Worm (Caenorhabditis elegans): Measurements from ENCODE around the gene men-1.

men-1 gene

ce11 chrII:14255850-14256249 is 21.9 kb upstream of the men-1 start (continued):
- TF ChIP-seq madf-10 (tag; optimal IDR thresholded peaks at IDR 0.05) (no peak), lsl-1 (GFP tag; optimal IDR thresholded peaks at IDR 0.05) (peak; percentile 67), B0336.3 (GFP tag; IDR thresholded peaks at IDR 0.05) (0 out of 2 replicates have a peak, but pooled peaks have one; percentile 9), pbrm-1 (GFP tag; IDR thresholded peaks at IDR 0.05) (no peak), ztf-18 (tag; optimal IDR thresholded peaks at IDR 0.05) (no peak), sea-2 (GFP tag; IDR thresholded peaks at IDR 0.05) (no peak), let-607 (tag; optimal IDR thresholded peaks at IDR 0.05) (no peak), ekl-4 (GFP tag; IDR thresholded peaks at IDR 0.05) (0 out of 2 replicates have a peak, but pooled peaks have one; percentile 19), attf-5 (GFP tag; optimal IDR thresholded peaks at IDR 0.05) (no peak), athp-1 (tag; optimal IDR thresholded peaks at IDR 0.05) (peak; percentile 32)

- TF ChIP-seq pbrm-1 (GFP tag; IDR thresholded peaks at IDR 0.05): no peak
- no peak for TF ChIP-seq Y53G8AR.9 (GFP tag; conservative IDR thresholded peaks at IDR 0.05)
- TF ChIP-seq mel-28 (tag; optimal IDR thresholded peaks at IDR 0.05; ENCODE audit: borderline replicate concordance): no peak
- no peak for TF ChIP-seq F33H1.4 (GFP tag; IDR thresholded peaks at IDR 0.05)
- TF ChIP-seq nhr-80 (tag; optimal IDR thresholded peaks at IDR 0.05): no peak
- no peak for TF ChIP-seq hmg-1.2 (GFP tag; IDR thresholded peaks at IDR 0.05)
- TF ChIP-seq nfya-2 (GFP tag; IDR thresholded peaks at IDR 0.05): no peak
- TF ChIP-seq unc-130 (GFP tag; optimal IDR thresholded peaks at IDR 0.05): no peak
- no peak for TF ChIP-seq D2030.7 (GFP tag; IDR thresholded peaks at IDR 0.05)
- TF ChIP-seq nfya-1 (tag; optimal IDR thresholded peaks at IDR 0.05; ENCODE audit: borderline replicate concordance, insufficient read depth): no peak
- no peak for TF ChIP-seq hsf-1 (GFP tag; IDR thresholded peaks at IDR 0.05)
- no peak for TF ChIP-seq Y67H2A.10 (GFP tag; conservative IDR thresholded peaks at IDR 0.05)
- no peak for TF ChIP-seq zim-3 (tag; optimal IDR thresholded peaks at IDR 0.05)
- no peak for TF ChIP-seq snpc-1.1 (tag; optimal IDR thresholded peaks at IDR 0.05; ENCODE audit: insufficient read depth)
- no peak for TF ChIP-seq C17E4.6 (GFP tag; IDR thresholded peaks at IDR 0.05)
- TF ChIP-seq K11D2.4 (GFP tag; IDR thresholded peaks at IDR 0.05): no peak
- TF ChIP-seq repo-1 (tag; optimal IDR thresholded peaks at IDR 0.05): no peak
- TF ChIP-seq F23B12.7 (tag; optimal IDR thresholded peaks at IDR 0.05; ENCODE audit: insufficient read depth): no peak
- no peak for TF ChIP-seq lin-35 (GFP tag; optimal IDR thresholded peaks at IDR 0.05)
These were observed 18.1 kb upstream of the men-1 start, which contains the start of gene Y54G11A.2 for ce11 chrII:14252057-14252456. TSS of gene Y54G11A.2 (plus strand) at chrII:14252357.

DNA sequence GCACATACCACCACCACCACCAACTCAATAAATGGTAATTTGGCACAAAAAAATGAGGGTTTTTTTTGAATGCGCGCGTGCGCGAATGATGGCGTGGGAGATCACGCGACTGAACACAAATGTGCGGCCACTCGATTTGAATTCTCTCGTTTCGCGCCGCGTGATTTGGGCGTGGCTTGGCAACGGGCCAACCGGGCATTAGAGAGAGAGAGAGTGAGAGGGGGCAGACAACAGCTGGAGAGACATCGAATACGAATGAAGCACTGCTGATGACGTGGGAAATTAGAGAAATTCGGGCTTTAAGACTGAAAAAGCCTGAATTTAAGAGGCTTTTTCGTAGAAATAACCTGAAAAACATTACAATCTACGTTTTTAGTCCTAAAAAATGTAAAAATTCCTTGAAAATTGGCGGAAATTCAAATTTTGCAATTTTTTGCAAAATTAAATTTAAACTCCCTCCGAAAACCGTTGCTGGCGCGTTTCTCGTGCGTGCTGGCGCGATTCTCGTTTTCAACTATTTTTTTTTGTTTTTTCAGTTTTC is 17.6 kb upstream of the men-1 start:
- TF ChIP-seq ceh-40 (GFP tag; IDR thresholded peaks at IDR 0.05) (peak; percentile 52; the same call in 1 of the 2 replicates), C17E4.6 (GFP tag; IDR thresholded peaks at IDR 0.05) (peak; percentile 80), Y53F4B.3 (GFP tag; IDR thresholded peaks at IDR 0.05) (no peak), snpc-3.4 (tag; optimal IDR thresholded peaks at IDR 0.05) (peak; percentile 5), unc-62 (GFP tag; optimal IDR thresholded peaks at IDR 0.05) (no peak), athp-1 (tag; optimal IDR thresholded peaks at IDR 0.05) (peak; percentile 85), rcor-1 (GFP tag; IDR thresholded peaks at IDR 0.05) (peak; percentile 52), chd-7 (tag; optimal IDR thresholded peaks at IDR 0.05) (peak; percentile 88), lin-54 (GFP tag; optimal IDR thresholded peaks at IDR 0.05) (peak; percentile 98), hlh-26 (GFP tag; conservative IDR thresholded peaks at IDR 0.05) (no peak), ets-4 (GFP tag; optimal IDR thresholded peaks at IDR 0.05) (peak; percentile 97), ceh-79 (tag; optimal IDR thresholded peaks at IDR 0.05) (peak; percentile 88), zfh-2 (GFP tag; conservative IDR thresholded peaks at IDR 0.05) (peak; percentile 98), ceh-91 (GFP tag; IDR thresholded peaks at IDR 0.05) (peak; percentile 73), ztf-3 (GFP tag; optimal IDR thresholded peaks at IDR 0.05) (peak; percentile 91), rpc-1 (optimal IDR thresholded peaks at IDR 0.05) (no peak), rpc-1 (tag; optimal IDR thresholded peaks at IDR 0.05) (no peak), hsf-1 (GFP tag; IDR thresholded peaks at IDR 0.05) (peak; percentile 77), hrde-1 (tag; optimal IDR thresholded peaks at IDR 0.05; ENCODE audit: borderline replicate concordance) (peak; percentile 81), ZK185.1 (tag; optimal IDR thresholded peaks at IDR 0.05; ENCODE audit: poor library complexity, severe bottlenecking) (peak; percentile 78), nfya-2 (GFP tag; IDR thresholded peaks at IDR 0.05) (0 out of 2 replicates have a peak, but pooled peaks have one; percentile 69)

Measured in whole organism, young adult.